Worm (Caenorhabditis elegans): ENCODE results near the gene Y19D10B.8.

ce11 chrV:2343572-2343971 lies 42.8 kb upstream of the Y19D10B.8 start:
- TF ChIP-seq him-1 (tag; optimal IDR thresholded peaks at IDR 0.05) (no peak), dao-5 (tag; optimal IDR thresholded peaks at IDR 0.05) (no peak)
